Worm (Caenorhabditis elegans) whole organism, L3 larva: ENCODE measurements around the gene srh-304.

Experiments
- R02D3.7 ChIP-seq: fragments of 150-350 bp; optimal IDR thresholded peaks from 2 replicates; lab custom pipeline; 2014; ENCODE audit warnings: missing biosample characterization, missing genetic modification characterization
- ZK546.5 ChIP-seq: sonication (generic microtip); optimal IDR thresholded peaks from 2 replicates; lab custom pipeline; 2017; ENCODE audit warnings: missing biosample characterization, missing genetic modification characterization
- aly-2 ChIP-seq: fragments of 150-350 bp; optimal IDR thresholded peaks from 2 replicates; lab custom pipeline; 2014; ENCODE audit warnings: missing biosample characterization, missing genetic modification characterization
- ama-1 ChIP-seq: fragments of 150-350 bp; optimal IDR thresholded peaks from 2 replicates; lab custom pipeline; 2018
- ceh-28 ChIP-seq: fragments of 150-350 bp; optimal IDR thresholded peaks from 2 replicates; lab custom pipeline; 2014; ENCODE audit warnings: missing biosample characterization, missing genetic modification reagents, missing genetic modification characterization
- ceh-82 ChIP-seq: fragments of 150-350 bp; optimal IDR thresholded peaks from 2 replicates; lab custom pipeline; 2014; ENCODE audit warnings: missing biosample characterization, missing genetic modification characterization
- daf-12 ChIP-seq: fragments of 150-350 bp; optimal IDR thresholded peaks from 2 replicates; lab custom pipeline; 2014; ENCODE audit warnings: missing biosample characterization, missing genetic modification reagents, missing genetic modification characterization
- egl-27 ChIP-seq: sonication (generic microtip); optimal IDR thresholded peaks from 4 replicates; lab custom pipeline; 2017; ENCODE audit warnings: missing biosample characterization, missing genetic modification reagents, missing genetic modification characterization
- egl-5 ChIP-seq: fragments of 150-350 bp; optimal IDR thresholded peaks from 2 replicates; lab custom pipeline; 2017; ENCODE audit warnings: missing biosample characterization, missing genetic modification reagents, missing genetic modification characterization, inconsistent platforms
- elt-1 ChIP-seq: fragments of 150-350 bp; optimal IDR thresholded peaks from 2 replicates; lab custom pipeline; 2014; ENCODE audit warnings: missing biosample characterization, missing genetic modification characterization
- elt-2 ChIP-seq: sonication (generic microtip); optimal IDR thresholded peaks from 2 replicates; lab custom pipeline; 2016; ENCODE audit warnings: missing genetic modification reagents, mild to moderate bottlenecking, missing genetic modification characterization, missing compliant biosample characterization
- fkh-10 ChIP-seq: sonication (generic microtip); optimal IDR thresholded peaks from 2 replicates; lab custom pipeline; 2017; ENCODE audit warnings: missing biosample characterization, missing genetic modification reagents, missing genetic modification characterization
- fkh-2 ChIP-seq: fragments of 150-350 bp; optimal IDR thresholded peaks from 2 replicates; lab custom pipeline; 2014; ENCODE audit warnings: missing biosample characterization, missing genetic modification reagents, missing genetic modification characterization
- fos-1 ChIP-seq: fragments of 150-350 bp; optimal IDR thresholded peaks from 2 replicates; lab custom pipeline; 2014; ENCODE audit warnings: missing biosample characterization, missing genetic modification characterization
- hmg-11 ChIP-seq: sonication (generic microtip); optimal IDR thresholded peaks from 2 replicates; lab custom pipeline; 2016; ENCODE audit warnings: missing genetic modification characterization, missing compliant biosample characterization
- jun-1 ChIP-seq: fragments of 150-350 bp; optimal IDR thresholded peaks from 2 replicates; lab custom pipeline; 2014; ENCODE audit warnings: missing biosample characterization, missing genetic modification reagents, missing genetic modification characterization
- lin-39 ChIP-seq: fragments of 150-350 bp; optimal IDR thresholded peaks from 2 replicates; lab custom pipeline; 2018; ENCODE audit warnings: missing biosample characterization, missing genetic modification reagents, missing genetic modification characterization
- lsy-12 ChIP-seq: sonication (generic microtip); optimal IDR thresholded peaks from 2 replicates; lab custom pipeline; 2016; ENCODE audit warnings: mild to moderate bottlenecking, missing genetic modification characterization, missing compliant biosample characterization
- mdl-1 ChIP-seq: fragments of 150-350 bp; optimal IDR thresholded peaks from 2 replicates; lab custom pipeline; 2014; ENCODE audit warnings: missing biosample characterization, missing genetic modification characterization
- nhr-12 ChIP-seq: fragments of 150-350 bp; optimal IDR thresholded peaks from 2 replicates; lab custom pipeline; 2014; ENCODE audit warnings: missing biosample characterization, missing genetic modification characterization
- nhr-23 ChIP-seq: fragments of 150-350 bp; optimal IDR thresholded peaks from 2 replicates; lab custom pipeline; 2014; ENCODE audit warnings: missing biosample characterization, missing genetic modification reagents, missing genetic modification characterization
- nhr-237 ChIP-seq: fragments of 150-350 bp; optimal IDR thresholded peaks from 2 replicates; lab custom pipeline; 2014; ENCODE audit warnings: missing biosample characterization, missing genetic modification characterization
- nhr-43 ChIP-seq: sonication (generic microtip); optimal IDR thresholded peaks from 2 replicates; lab custom pipeline; 2016; ENCODE audit warnings: mild to moderate bottlenecking, missing genetic modification characterization, missing compliant biosample characterization; ENCODE audit not compliant: poor library complexity, severe bottlenecking
- nhr-67 ChIP-seq: fragments of 150-350 bp; optimal IDR thresholded peaks from 2 replicates; lab custom pipeline; 2014; ENCODE audit warnings: missing biosample characterization, missing genetic modification characterization
- nhr-76 ChIP-seq: fragments of 150-350 bp; sonication (generic microtip); optimal IDR thresholded peaks from 5 replicates; lab custom pipeline; 2014; ENCODE audit warnings: missing biosample characterization, missing genetic modification characterization
- nhr-77 ChIP-seq: fragments of 150-350 bp; optimal IDR thresholded peaks from 2 replicates; lab custom pipeline; 2014; ENCODE audit warnings: missing biosample characterization, missing genetic modification characterization
- pha-4 ChIP-seq: fragments of 150-350 bp; optimal IDR thresholded peaks from 2 replicates; lab custom pipeline; 2014; ENCODE audit warnings: missing biosample characterization, missing genetic modification reagents, missing genetic modification characterization
- pqm-1 ChIP-seq: fragments of 150-350 bp; optimal IDR thresholded peaks from 2 replicates; lab custom pipeline; 2017; ENCODE audit warnings: missing biosample characterization, missing genetic modification characterization, inconsistent platforms
- skn-1 ChIP-seq: fragments of 150-350 bp; optimal IDR thresholded peaks from 2 replicates; lab custom pipeline; 2014; ENCODE audit warnings: missing biosample characterization, missing genetic modification characterization
- snpc-4 ChIP-seq: fragments of 150-350 bp; optimal IDR thresholded peaks from 2 replicates; lab custom pipeline; 2014; ENCODE audit warnings: missing biosample characterization, missing genetic modification characterization
- tbx-2 ChIP-seq: sonication (generic microtip); optimal IDR thresholded peaks from 2 replicates; lab custom pipeline; 2016; ENCODE audit warnings: mild to moderate bottlenecking, missing genetic modification characterization, missing compliant biosample characterization
- unc-39 ChIP-seq: sonication (generic microtip); optimal IDR thresholded peaks from 4 replicates; lab custom pipeline; 2017; ENCODE audit warnings: missing biosample characterization, missing genetic modification characterization
- unc-62 ChIP-seq: fragments of 150-350 bp; sonication (generic microtip); optimal IDR thresholded peaks from 4 replicates; lab custom pipeline; 2014; ENCODE audit warnings: missing biosample characterization, missing genetic modification reagents, missing genetic modification characterization
- zag-1 ChIP-seq: fragments of 150-350 bp; optimal IDR thresholded peaks from 2 replicates; lab custom pipeline; 2014; ENCODE audit warnings: missing biosample characterization, missing genetic modification characterization
- ztf-11 ChIP-seq: fragments of 150-350 bp; optimal IDR thresholded peaks from 2 replicates; lab custom pipeline; 2014; ENCODE audit warnings: missing biosample characterization, missing genetic modification characterization

Gene srh-304

ce11 chrV:17810053-17810452 lies 18.4 kb upstream of the srh-304 start, which contains the start of gene srh-296:
srh-296 (plus strand) TSS chrV:17810353.
- no peak for TF ChIP-seq hmg-11 (tag; lab: Kevin White, UChicago)
- TF ChIP-seq ztf-11 (tag; lab: Kevin White, UChicago), result no peak
- no peak for TF ChIP-seq elt-1 (tag; lab: Kevin White, UChicago)
- TF ChIP-seq nhr-23 (tag; lab: Kevin White, UChicago), result no peak
- TF ChIP-seq unc-62 (GFP tag; lab: Kevin White, UChicago), result no peak
- TF ChIP-seq nhr-67, result no peak
- TF ChIP-seq, all 47 proteins: peak for 0

- TF ChIP-seq fkh-10 (GFP tag; lab: Kevin White, UChicago) (no peak), unc-39 (no peak), aly-2 (tag; lab: Kevin White, UChicago) (no peak), skn-1 (no peak), ceh-28 (no peak), lin-39 (no peak), fos-1 (no peak), nhr-23 (tag; lab: Kevin White, UChicago) (no peak), egl-5 (tag; lab: Kevin White, UChicago) (no peak), fkh-2 (tag; lab: Kevin White, UChicago) (no peak), jun-1 (tag; lab: Kevin White, UChicago) (no peak), snpc-4 (tag; lab: Kevin White, UChicago) (no peak), daf-12 (no peak), mdl-1 (tag; lab: Kevin White, UChicago) (no peak), nhr-237 (tag; lab: Kevin White, UChicago) (no peak)
Observed at ce11 chrV:17812127-17812526, 16.3 kb upstream of the srh-304 start.

DNA sequence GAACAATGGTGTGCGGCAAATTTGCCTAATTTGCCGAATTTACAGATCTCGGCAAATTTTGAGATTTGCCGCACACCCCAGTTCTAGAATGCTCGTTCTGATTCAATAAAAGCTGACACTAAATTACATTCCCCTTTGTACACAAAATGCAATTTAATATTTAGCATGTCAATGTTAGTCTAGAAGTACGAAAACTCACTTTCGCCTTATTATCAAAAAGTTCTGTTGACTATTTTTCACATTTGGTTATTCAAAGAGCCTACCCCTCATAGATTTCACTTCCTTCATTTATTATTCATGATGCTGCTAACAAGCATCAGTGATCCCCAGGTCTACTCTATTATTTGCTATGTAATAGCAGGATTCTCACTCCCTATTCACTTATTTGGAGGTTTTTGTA lies 9.8 kb upstream of the srh-304 start, which contains the start of gene srh-298:
srh-298 (plus strand) TSS at position 301 of the 400 bp plus-strand sequence.
- TF ChIP-seq nhr-12 (tag; lab: Kevin White, UChicago), result no peak
- no peak for TF ChIP-seq nhr-76 (tag; lab: Kevin White, UChicago)
- no peak for TF ChIP-seq nhr-23 (tag; lab: Kevin White, UChicago)
- no peak for TF ChIP-seq unc-62 (GFP tag; lab: Kevin White, UChicago)
- TF ChIP-seq ceh-82 (tag; lab: Kevin White, UChicago), result no peak
- no peak for TF ChIP-seq elt-1 (tag; lab: Kevin White, UChicago)

DNA sequence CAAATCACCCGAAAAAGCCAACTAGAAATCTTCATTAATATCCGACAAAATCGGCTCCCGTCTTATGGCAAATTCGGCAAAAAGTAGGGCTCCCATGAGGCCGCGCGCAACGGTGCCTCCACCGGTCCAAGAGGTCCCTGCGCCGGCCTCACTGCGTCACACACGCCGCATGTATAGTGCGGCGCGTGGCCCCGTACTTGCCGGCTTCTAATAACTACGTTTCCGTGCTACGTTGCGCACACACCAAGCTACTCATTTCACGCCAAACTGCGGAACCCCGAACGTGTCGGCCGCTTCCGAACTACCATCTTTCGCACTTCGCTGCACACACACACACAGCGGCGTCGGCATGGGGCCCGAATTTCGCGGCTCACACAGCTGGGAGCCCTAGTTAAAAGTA lies 8.7 kb upstream of the srh-304 start:
- no peak for TF ChIP-seq fkh-2 (tag; lab: Kevin White, UChicago)
- TF ChIP-seq nhr-12 (tag; lab: Kevin White, UChicago), result no peak
- TF ChIP-seq snpc-4 (tag; lab: Kevin White, UChicago), result no peak
- TF ChIP-seq mdl-1 (tag; lab: Kevin White, UChicago), result no peak
- no peak for TF ChIP-seq ZK546.5
- TF ChIP-seq R02D3.7 (tag; lab: Kevin White, UChicago), result no peak
- TF ChIP-seq nhr-67, result no peak
- no peak for TF ChIP-seq nhr-43 (tag; lab: Kevin White, UChicago)
- TF ChIP-seq nhr-77 (tag; lab: Kevin White, UChicago), result no peak
- no peak for TF ChIP-seq zag-1 (tag; lab: Kevin White, UChicago)
- no peak for TF ChIP-seq lsy-12
- no peak for TF ChIP-seq tbx-2
- no peak for TF ChIP-seq elt-2 (tag; lab: Kevin White, UChicago)
- no peak for TF ChIP-seq ceh-28
- TF ChIP-seq pqm-1 (tag; lab: Kevin White, UChicago), result no peak
- no peak for TF ChIP-seq fkh-10 (GFP tag; lab: Kevin White, UChicago)
- no peak for TF ChIP-seq hmg-11 (tag; lab: Kevin White, UChicago)
- TF ChIP-seq ama-1 (lab: Kevin White, UChicago), result no peak

DNA sequence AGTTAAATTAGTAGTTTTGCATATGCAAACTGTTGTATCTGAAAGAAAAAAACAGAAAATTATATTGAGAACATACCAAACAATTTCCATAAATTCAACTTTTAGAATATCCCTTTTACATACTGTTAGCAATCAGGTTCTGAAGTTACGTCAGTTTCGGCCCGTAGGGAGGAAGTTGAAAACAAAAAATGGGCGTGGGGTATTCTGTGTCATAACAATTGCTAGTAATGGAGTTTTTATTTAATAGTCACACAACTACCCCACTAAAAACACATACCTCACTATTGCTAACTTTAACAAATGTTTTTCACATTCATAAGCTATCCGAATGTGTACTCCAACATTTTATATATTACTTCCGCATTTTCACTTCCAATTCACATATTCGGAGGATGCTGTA lies 6.6 kb upstream of the srh-304 start, which contains the start of gene srh-300:
srh-300 (plus strand) TSS at position 301 of the 400 bp plus-strand sequence.
- TF ChIP-seq lsy-12 (no peak), daf-12 (no peak), egl-27 (tag; lab: Kevin White, UChicago) (no peak), jun-1 (tag; lab: Kevin White, UChicago) (no peak), pha-4 (tag; lab: Kevin White, UChicago) (no peak), fkh-10 (GFP tag; lab: Kevin White, UChicago) (no peak), ceh-28 (no peak)
- TF ChIP-seq, all 47 proteins: peak for 0
